Fruit fly (Drosophila melanogaster) whole organism, embryonic: ENCODE measurements around the gene Noc2.

ENCODE experiments used
- C15 ChIP-seq: fragments of 200-800 bp; sonication (Bioruptor generic); IDR thresholded peaks from 3 replicates; pipeline ENCODE4 v1.3.6; 2022; ENCODE audit warnings: missing biosample characterization, missing genetic modification characterization
- CG10274 ChIP-seq: fragments of 200-800 bp; sonication (Bioruptor generic); optimal IDR thresholded peaks from 3 replicates; lab custom pipeline; 2017; ENCODE audit warnings: missing biosample characterization, mild to moderate bottlenecking, missing genetic modification characterization
- CG10366 ChIP-seq: fragments of 200-800 bp; sonication (Bioruptor generic); IDR thresholded peaks from 2 replicates; pipeline ENCODE4 v1.3.6; 2022; ENCODE audit warnings: missing biosample characterization, missing genetic modification characterization
- CG10543 ChIP-seq: fragments of 200-800 bp; sonication (Bioruptor generic); optimal IDR thresholded peaks from 3 replicates; lab custom pipeline; 2017; ENCODE audit warnings: missing biosample characterization, mild to moderate bottlenecking, missing genetic modification characterization, moderate library complexity
- CG11093 ChIP-seq: fragments of 200-800 bp; sonication (Bioruptor generic); IDR thresholded peaks from 3 replicates; pipeline ENCODE4 v1.3.6; 2022; ENCODE audit warnings: missing biosample characterization, missing genetic modification characterization
- CG11456 ChIP-seq: fragments of 200-800 bp; sonication (Bioruptor generic); IDR thresholded peaks from 3 replicates; pipeline ENCODE4 v1.3.6; 2022; ENCODE audit warnings: missing biosample characterization, missing genetic modification characterization
- CG11504 ChIP-seq: fragments of 200-800 bp; sonication (Bioruptor generic); optimal IDR thresholded peaks from 3 replicates; lab custom pipeline; 2019; ENCODE audit warnings: missing biosample characterization, mild to moderate bottlenecking, missing genetic modification characterization, moderate library complexity
- CG11560 ChIP-seq: fragments of 200-800 bp; sonication (Bioruptor generic); IDR thresholded peaks from 3 replicates; pipeline ENCODE4 v1.3.6; 2022; ENCODE audit warnings: missing biosample characterization, missing genetic modification characterization
- CG12219 ChIP-seq: fragments of 200-800 bp; sonication (Bioruptor generic); optimal IDR thresholded peaks from 3 replicates; lab custom pipeline; 2018; ENCODE audit warnings: missing biosample characterization, mild to moderate bottlenecking, missing genetic modification characterization
- CG15601 ChIP-seq: fragments of 200-800 bp; sonication (Bioruptor generic); optimal IDR thresholded peaks from 3 replicates; lab custom pipeline; 2019; ENCODE audit warnings: missing biosample characterization, mild to moderate bottlenecking, missing genetic modification characterization, moderate library complexity
- CG2116 ChIP-seq: fragments of 200-800 bp; sonication (Bioruptor generic); optimal IDR thresholded peaks from 3 replicates; lab custom pipeline; 2018; ENCODE audit warnings: missing biosample characterization, mild to moderate bottlenecking, missing genetic modification characterization
- CG2202 ChIP-seq: fragments of 200-800 bp; sonication (Bioruptor generic); optimal IDR thresholded peaks from 2 replicates; lab custom pipeline; 2018; ENCODE audit warnings: missing biosample characterization, mild to moderate bottlenecking, missing genetic modification characterization
- CG2875 ChIP-seq: fragments of 200-800 bp; sonication (Bioruptor generic); optimal IDR thresholded peaks from 2 replicates; lab custom pipeline; 2017; ENCODE audit warnings: missing biosample characterization, mild to moderate bottlenecking, missing genetic modification characterization, missing genetic modification reagents
- CG4424 ChIP-seq: fragments of 200-800 bp; sonication (Bioruptor generic); optimal IDR thresholded peaks from 3 replicates; lab custom pipeline; 2016; ENCODE audit warnings: missing biosample characterization, missing genetic modification characterization
- CG4820 ChIP-seq: fragments of 200-800 bp; sonication (Bioruptor generic); optimal IDR thresholded peaks from 3 replicates; lab custom pipeline; 2016; ENCODE audit warnings: missing biosample characterization, missing genetic modification characterization
- CG7745 ChIP-seq: fragments of 200-800 bp; sonication (Bioruptor generic); optimal IDR thresholded peaks from 2 replicates; lab custom pipeline; 2018; ENCODE audit warnings: missing biosample characterization, mild to moderate bottlenecking, missing genetic modification characterization, moderate library complexity
- CG8924 ChIP-seq: fragments of 200-800 bp; optimal IDR thresholded peaks from 3 replicates; lab custom pipeline; 2019; ENCODE audit warnings: missing biosample characterization, mild to moderate bottlenecking, missing genetic modification characterization, moderate library complexity
- CG9727 ChIP-seq: fragments of 200-800 bp; sonication (Bioruptor generic); optimal IDR thresholded peaks from 3 replicates; lab custom pipeline; 2017; ENCODE audit warnings: missing biosample characterization, mild to moderate bottlenecking, missing genetic modification characterization
- Dek ChIP-seq: fragments of 200-800 bp; sonication (Bioruptor generic); optimal IDR thresholded peaks from 3 replicates; lab custom pipeline; 2019; ENCODE audit warnings: missing biosample characterization, mild to moderate bottlenecking, missing genetic modification characterization, moderate library complexity
- Dip3 ChIP-seq: fragments of 200-800 bp; sonication (Bioruptor generic); optimal IDR thresholded peaks from 3 replicates; lab custom pipeline; 2016; ENCODE audit warnings: missing biosample characterization, missing genetic modification characterization
- Dll ChIP-seq: fragments of 200-800 bp; sonication (Bioruptor generic); IDR thresholded peaks from 4 replicates; pipeline ENCODE4 v1.3.6; 2022; ENCODE audit warnings: missing biosample characterization, missing genetic modification characterization; ENCODE audit not compliant: partially characterized antibody
- Doc3 ChIP-seq: fragments of 200-800 bp; sonication (Bioruptor generic); IDR thresholded peaks from 3 replicates; pipeline ENCODE4 v1.3.6; 2022; ENCODE audit warnings: missing biosample characterization, missing genetic modification characterization; ENCODE audit not compliant: partially characterized antibody
- E2f2 ChIP-seq: fragments of 200-800 bp; sonication (Bioruptor generic); IDR thresholded peaks from 2 replicates; pipeline ENCODE4 v1.3.6; 2022; ENCODE audit warnings: missing biosample characterization, missing genetic modification characterization
- Gsc ChIP-seq: fragments of 200-800 bp; sonication (Bioruptor generic); IDR thresholded peaks from 2 replicates; pipeline ENCODE4 v1.3.6; 2022; ENCODE audit warnings: missing biosample characterization, missing genetic modification characterization
- Hey ChIP-seq: fragments of 200-800 bp; sonication (Bioruptor generic); optimal IDR thresholded peaks from 3 replicates; lab custom pipeline; 2018; ENCODE audit warnings: missing biosample characterization, mild to moderate bottlenecking, missing genetic modification characterization
- Hsf ChIP-seq: fragments of 200-800 bp; sonication (Bioruptor generic); optimal IDR thresholded peaks from 3 replicates; lab custom pipeline; 2016; ENCODE audit warnings: missing biosample characterization, missing genetic modification characterization
- Max ChIP-seq: fragments of 200-800 bp; sonication (Bioruptor generic); optimal IDR thresholded peaks from 2 replicates; lab custom pipeline; 2016; ENCODE audit warnings: missing biosample characterization, mild to moderate bottlenecking, missing genetic modification characterization
- NC2α ChIP-seq: fragments of 200-800 bp; sonication (Bioruptor generic); optimal IDR thresholded peaks from 2 replicates; lab custom pipeline; 2016; ENCODE audit warnings: missing biosample characterization, missing genetic modification characterization
- NC2β ChIP-seq: fragments of 200-800 bp; sonication (Bioruptor generic); optimal IDR thresholded peaks from 2 replicates; lab custom pipeline; 2016; ENCODE audit warnings: missing biosample characterization, missing genetic modification characterization
- Neu2 ChIP-seq: fragments of 200-800 bp; sonication (Bioruptor generic); optimal IDR thresholded peaks from 3 replicates; lab custom pipeline; 2016; ENCODE audit warnings: missing biosample characterization, missing genetic modification characterization, borderline replicate concordance
- Sox100B ChIP-seq: fragments of 200-800 bp; sonication (Bioruptor generic); optimal IDR thresholded peaks from 3 replicates; lab custom pipeline; 2018; ENCODE audit warnings: missing biosample characterization, mild to moderate bottlenecking, missing genetic modification characterization
- Vsx1 ChIP-seq: fragments of 200-800 bp; sonication (Bioruptor generic); optimal IDR thresholded peaks from 2 replicates; lab custom pipeline; 2017; ENCODE audit warnings: missing biosample characterization, mild to moderate bottlenecking, missing genetic modification characterization, missing genetic modification reagents
- Xbp1 ChIP-seq: fragments of 200-800 bp; sonication (Bioruptor generic); optimal IDR thresholded peaks from 3 replicates; lab custom pipeline; 2016; ENCODE audit warnings: missing biosample characterization, mild to moderate bottlenecking, missing genetic modification characterization
- ap ChIP-seq: fragments of 200-800 bp; sonication (Bioruptor generic); IDR thresholded peaks from 2 replicates; pipeline ENCODE4 v1.3.6; 2022; ENCODE audit warnings: missing biosample characterization, missing genetic modification characterization
- bbx ChIP-seq: fragments of 200-800 bp; sonication (Bioruptor generic); IDR thresholded peaks from 2 replicates; pipeline ENCODE4 v1.3.6; 2022; ENCODE audit warnings: missing biosample characterization, missing genetic modification characterization; ENCODE audit not compliant: partially characterized antibody
- dmrt99B ChIP-seq: fragments of 200-800 bp; sonication (Bioruptor generic); optimal IDR thresholded peaks from 2 replicates; lab custom pipeline; 2018; ENCODE audit warnings: missing biosample characterization, mild to moderate bottlenecking, missing genetic modification characterization, moderate library complexity
- exex ChIP-seq: fragments of 200-800 bp; sonication (Bioruptor generic); optimal IDR thresholded peaks from 4 replicates; lab custom pipeline; 2018; ENCODE audit warnings: missing biosample characterization, mild to moderate bottlenecking, missing genetic modification characterization, moderate library complexity
- gce ChIP-seq: fragments of 200-800 bp; sonication (Bioruptor generic); IDR thresholded peaks from 3 replicates; pipeline ENCODE4 v1.3.6; 2022; ENCODE audit warnings: missing biosample characterization, missing genetic modification characterization
- gsb ChIP-seq: fragments of 200-800 bp; sonication (Bioruptor generic); IDR thresholded peaks from 2 replicates; pipeline ENCODE4 v1.3.6; 2022; ENCODE audit warnings: missing biosample characterization, missing genetic modification characterization
- lilli ChIP-seq: fragments of 200-800 bp; sonication (Bioruptor generic); optimal IDR thresholded peaks from 3 replicates; lab custom pipeline; 2016; ENCODE audit warnings: missing biosample characterization, missing genetic modification characterization
- row ChIP-seq: fragments of 200-800 bp; sonication (Bioruptor generic); IDR thresholded peaks from 3 replicates; pipeline ENCODE4 v1.3.6; 2022; ENCODE audit warnings: missing biosample characterization, missing genetic modification characterization
- run ChIP-seq: fragments of 200-800 bp; sonication (Bioruptor generic); optimal IDR thresholded peaks from 3 replicates; lab custom pipeline; 2018; ENCODE audit warnings: missing biosample characterization, mild to moderate bottlenecking, missing genetic modification characterization
- salm ChIP-seq: fragments of 200-800 bp; sonication (Bioruptor generic); optimal IDR thresholded peaks from 2 replicates; lab custom pipeline; 2018; ENCODE audit warnings: missing biosample characterization, mild to moderate bottlenecking, missing genetic modification characterization
- sens ChIP-seq: fragments of 200-800 bp; sonication (Bioruptor generic); peaks from one replicate; lab custom pipeline; 2016; ENCODE audit warnings: missing biosample characterization, missing genetic modification characterization
- sens-2 ChIP-seq: fragments of 200-800 bp; sonication (Bioruptor generic); IDR thresholded peaks from 2 replicates; pipeline ENCODE4 v1.3.6; 2022; ENCODE audit warnings: missing biosample characterization, missing genetic modification characterization
- sim ChIP-seq: fragments of 200-800 bp; sonication (Bioruptor generic); IDR thresholded peaks from 2 replicates; pipeline ENCODE4 v1.3.6; 2022; ENCODE audit warnings: missing biosample characterization, missing genetic modification characterization
- tna ChIP-seq: fragments of 200-800 bp; sonication (Bioruptor generic); IDR thresholded peaks from 2 replicates; pipeline ENCODE4 v1.3.6; 2022; ENCODE audit warnings: missing biosample characterization, missing genetic modification characterization; ENCODE audit not compliant: partially characterized antibody
- tup ChIP-seq: fragments of 200-800 bp; sonication (Bioruptor generic); optimal IDR thresholded peaks from 2 replicates; lab custom pipeline; 2016; ENCODE audit warnings: missing biosample characterization, mild to moderate bottlenecking, missing genetic modification characterization, moderate library complexity
- unpg ChIP-seq: fragments of 200-800 bp; sonication (Bioruptor generic); optimal IDR thresholded peaks from 3 replicates; lab custom pipeline; 2018; ENCODE audit warnings: missing biosample characterization, mild to moderate bottlenecking, missing genetic modification characterization, moderate library complexity
- vvl ChIP-seq: fragments of 200-800 bp; sonication (Bioruptor generic); IDR thresholded peaks from 2 replicates; pipeline ENCODE4 v1.3.6; 2022; ENCODE audit warnings: missing biosample characterization, missing genetic modification characterization

Noc2 gene

DNA sequence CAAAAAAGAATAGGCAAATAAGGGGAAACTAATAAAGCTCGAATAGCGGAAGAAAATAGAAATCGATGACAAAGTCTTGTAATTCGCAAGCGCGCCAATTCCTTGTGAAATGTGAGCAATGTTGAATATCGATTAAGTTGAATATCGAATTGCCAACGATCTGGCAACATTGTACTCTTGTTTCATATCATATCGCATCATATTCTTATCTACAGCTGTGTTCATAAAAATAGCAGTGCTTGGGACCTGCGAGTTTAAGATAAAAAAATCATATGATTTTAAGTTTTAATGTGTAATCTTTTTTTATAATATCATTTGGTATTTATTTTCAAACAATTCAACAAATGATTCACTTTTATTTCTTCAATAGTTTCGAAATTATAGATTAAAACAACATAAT, 14.4 kb upstream of the Noc2 start (continued):
- TF ChIP-seq CG10274 (GFP tag; lab: Kevin White, UChicago) (no peak), Dip3 (GFP tag; lab: Kevin White, UChicago) (no peak), salm (no peak), CG11093 (GFP tag; lab: Robert Waterston, UW) (no peak), tup (GFP tag; lab: Kevin White, UChicago) (no peak), Max (GFP tag; lab: Kevin White, UChicago) (no peak), ap (GFP tag; lab: Robert Waterston, UW) (peak; percentile 13; the same call in 1 of the 2 replicates), CG4820 (GFP tag; lab: Kevin White, UChicago) (peak; percentile 6), CG2202 (no peak), C15 (GFP tag; lab: Robert Waterston, UW) (no peak), Dll (GFP tag; lab: Robert Waterston, UW) (peak; percentile 75), Xbp1 (GFP tag; lab: Kevin White, UChicago) (peak; percentile 57), vvl (GFP tag; lab: Robert Waterston, UW) (peak; percentile 71), bbx (peak; percentile 58; the same call in 1 of the 2 replicates), dmrt99B (peak; percentile 63), E2f2 (GFP tag; lab: Robert Waterston, UW) (peak; percentile 91), Neu2 (GFP tag; lab: Kevin White, UChicago) (no peak), sim (GFP tag; lab: Robert Waterston, UW) (peak; percentile 43; the same call in 1 of the 2 replicates), row (peak; percentile 74), CG11504 (no peak), unpg (GFP tag; lab: Kevin White, UChicago) (peak; percentile 71), gsb (GFP tag; lab: Robert Waterston, UW) (no peak), lilli (GFP tag; lab: Kevin White, UChicago) (peak; percentile 47), tna (GFP tag; lab: Robert Waterston, UW) (peak; percentile 61), CG15601 (tag; lab: Kevin White, UChicago) (peak; percentile 29), CG10366 (peak; percentile 32), gce (0 out of 3 replicates have a peak, but pooled peaks have one; percentile 38), run (tag; lab: Kevin White, UChicago) (no peak), CG7745 (no peak), CG12219 (GFP tag; lab: Kevin White, UChicago) (no peak), CG11560 (tag; lab: Robert Waterston, UW) (peak; percentile 43; the same call in 1 of the 3 replicates), CG8924 (tag; lab: Kevin White, UChicago) (peak; percentile 60), sens-2 (GFP tag; lab: Robert Waterston, UW) (0 out of 2 replicates have a peak, but pooled peaks have one; percentile 10), Hsf (peak; percentile 10), Dek (tag; lab: Kevin White, UChicago) (peak; percentile 32), CG2875 (GFP tag; lab: Kevin White, UChicago) (no peak), CG10543 (no peak), Gsc (GFP tag; lab: Robert Waterston, UW) (no peak), CG9727 (GFP tag; lab: Kevin White, UChicago) (peak; percentile 56), CG4424 (GFP tag; lab: Kevin White, UChicago) (peak; percentile 53), sens (GFP tag; lab: Kevin White, UChicago) (peak; percentile 31), Doc3 (GFP tag; lab: Robert Waterston, UW) (peak; percentile 63; the same call in 2 of the 3 replicates), NC2β (GFP tag; lab: Kevin White, UChicago) (no peak), CG11456 (GFP tag; lab: Robert Waterston, UW) (peak; percentile 52; the same call in 1 of the 3 replicates), exex (tag; lab: Kevin White, UChicago) (peak; percentile 27), Sox100B (GFP tag; lab: Kevin White, UChicago) (peak; percentile 47), NC2α (no peak), Vsx1 (GFP tag; lab: Kevin White, UChicago) (no peak), CG2116 (GFP tag; lab: Kevin White, UChicago) (peak; percentile 93), Hey (no peak)
